Worm (Caenorhabditis elegans) whole organism, L4 larva: ENCODE data around the gene npr-43.
A peak's percentile ranks its signal among the peaks of the same experiment; 100 is the strongest.

ENCODE experiments used
- R02D3.7 ChIP-seq: fragments of 150-350 bp; sonication (generic microtip); optimal IDR thresholded peaks from 3 replicates; lab custom pipeline; 2014; ENCODE audit warnings: missing biosample characterization, missing genetic modification characterization
- T26A8.4 ChIP-seq: fragments of 200-800 bp; sonication (Bioruptor generic); IDR thresholded peaks from 2 replicates; pipeline ENCODE4 v1.3.6; 2022; ENCODE audit warnings: missing genetic modification characterization, missing compliant biosample characterization
- Y105C5A.15 ChIP-seq: fragments of 200-800 bp; sonication (Bioruptor generic); IDR thresholded peaks from 2 replicates; pipeline ENCODE4 v1.3.6; 2022; ENCODE audit warnings: missing genetic modification characterization, missing compliant biosample characterization
- Y48G9A.11 ChIP-seq: fragments of 200-800 bp; sonication (Bioruptor generic); IDR thresholded peaks from 2 replicates; pipeline ENCODE4 v1.3.6; 2022; ENCODE audit warnings: missing genetic modification reagents, missing genetic modification characterization, missing compliant biosample characterization
- Y75B8A.6 ChIP-seq: fragments of 200-800 bp; sonication (Bioruptor generic); IDR thresholded peaks from 2 replicates; pipeline ENCODE4 v1.3.6; 2022; ENCODE audit warnings: missing genetic modification reagents, missing genetic modification characterization, missing compliant biosample characterization
- aha-1 ChIP-seq: fragments of 150-350 bp; peaks from one replicate; lab custom pipeline; 2014; ENCODE audit warnings: missing biosample characterization, missing genetic modification characterization
- ama-1 ChIP-seq: fragments of 150-350 bp; optimal IDR thresholded peaks from 2 replicates; lab custom pipeline; 2014; ENCODE audit warnings: inconsistent platforms, mixed read lengths
- arid-1 ChIP-seq: fragments of 200-800 bp; sonication (Bioruptor generic); conservative IDR thresholded peaks from 2 replicates; pipeline ENCODE4 v1.3.6; 2022; ENCODE audit warnings: missing genetic modification reagents, missing genetic modification characterization, missing compliant biosample characterization
- ceh-82 ChIP-seq: sonication (generic microtip); optimal IDR thresholded peaks from 2 replicates; lab custom pipeline; 2017; ENCODE audit warnings: missing biosample characterization, missing genetic modification characterization
- cey-2 ChIP-seq: sonication (generic microtip); optimal IDR thresholded peaks from 3 replicates; lab custom pipeline; 2017; ENCODE audit warnings: missing genetic modification characterization, mild to moderate bottlenecking, missing compliant biosample characterization, antibody characterized with exemption, borderline replicate concordance; ENCODE audit not compliant: insufficient read depth
- ctbp-1 ChIP-seq: fragments of 200-800 bp; sonication (Bioruptor generic); IDR thresholded peaks from 2 replicates; pipeline ENCODE4 v1.3.6; 2022; ENCODE audit warnings: missing genetic modification reagents, missing genetic modification characterization, missing compliant biosample characterization
- daf-16 ChIP-seq, 3 experiments: sonication (generic microtip); optimal IDR thresholded peaks; 2 replicates each; lab custom pipeline; 2016 to 2017; ENCODE audit warnings: missing genetic modification characterization in 3 of 3, missing genetic modification reagents in 3 of 3, mild to moderate bottlenecking in 2 of 3, missing compliant biosample characterization in 2 of 3, missing biosample characterization in 1 of 3, moderate library complexity in 1 of 3
- dmd-8 ChIP-seq: fragments of 200-800 bp; sonication (Bioruptor generic); IDR thresholded peaks from 2 replicates; pipeline ENCODE4 v1.3.6; 2022; ENCODE audit warnings: missing genetic modification characterization, missing compliant biosample characterization
- dve-1 ChIP-seq: sonication (generic microtip); optimal IDR thresholded peaks from 2 replicates; lab custom pipeline; 2017; ENCODE audit warnings: antibody characterized with exemption, mild to moderate bottlenecking, missing genetic modification characterization, missing compliant biosample characterization; ENCODE audit not compliant: insufficient read depth
- egl-43 ChIP-seq: fragments of 200-800 bp; sonication (Bioruptor generic); IDR thresholded peaks from 2 replicates; pipeline ENCODE4 v1.3.6; 2022; ENCODE audit warnings: missing genetic modification reagents, missing genetic modification characterization, missing compliant biosample characterization
- fos-1 ChIP-seq: fragments of 150-350 bp; optimal IDR thresholded peaks from 2 replicates; lab custom pipeline; 2014; ENCODE audit warnings: missing biosample characterization, missing genetic modification characterization
- hlh-11 ChIP-seq: fragments of 200-800 bp; sonication (Bioruptor generic); optimal IDR thresholded peaks from 2 replicates; lab custom pipeline; 2018; ENCODE audit warnings: mild to moderate bottlenecking, missing genetic modification characterization, missing compliant biosample characterization
- lin-38 ChIP-seq: fragments of 200-800 bp; sonication (Bioruptor generic); IDR thresholded peaks from 2 replicates; pipeline ENCODE4 v1.3.6; 2022; ENCODE audit warnings: missing genetic modification reagents, missing genetic modification characterization, missing compliant biosample characterization
- lsy-2 ChIP-seq, 2 experiments: fragments of 150-350 bp in 1 of 2; sonication (generic microtip) in 1 of 2; optimal IDR thresholded peaks; 2 replicates each; lab custom pipeline; 2014 to 2017; ENCODE audit warnings: missing biosample characterization in 2 of 2, missing genetic modification characterization in 2 of 2
- mep-1 ChIP-seq: fragments of 150-350 bp; sonication (generic microtip); optimal IDR thresholded peaks from 3 replicates; lab custom pipeline; 2014; ENCODE audit warnings: missing biosample characterization, missing genetic modification characterization
- mxl-2 ChIP-seq: fragments of 200-800 bp; sonication (Bioruptor generic); conservative IDR thresholded peaks from 2 replicates; pipeline ENCODE4 v1.3.6; 2022; ENCODE audit warnings: missing genetic modification reagents, missing genetic modification characterization, missing compliant biosample characterization
- nhr-102 ChIP-seq: sonication (generic microtip); optimal IDR thresholded peaks from 2 replicates; lab custom pipeline; 2016; ENCODE audit warnings: mild to moderate bottlenecking, missing genetic modification characterization, moderate library complexity, missing compliant biosample characterization
- nhr-111 ChIP-seq: fragments of 200-800 bp; sonication (Bioruptor generic); optimal IDR thresholded peaks from 2 replicates; lab custom pipeline; 2018; ENCODE audit warnings: mild to moderate bottlenecking, missing genetic modification characterization, missing compliant biosample characterization
- pha-4 ChIP-seq, 2 experiments: fragments of 150-350 bp in 1 of 2; fragments of 200-800 bp in 1 of 2; sonication (Bioruptor generic) in 1 of 2; IDR thresholded peaks in 1 of 2; optimal IDR thresholded peaks in 1 of 2; 2 replicates each; pipeline versions ENCODE4 v1.3.6 to Lab custom; 2014 to 2022; ENCODE audit warnings: missing genetic modification characterization in 2 of 2, missing genetic modification reagents in 2 of 2, missing biosample characterization in 1 of 2, missing compliant biosample characterization in 1 of 2
- php-3 ChIP-seq: fragments of 200-800 bp; sonication (Bioruptor generic); IDR thresholded peaks from 2 replicates; pipeline ENCODE4 v1.3.6; 2022; ENCODE audit warnings: missing genetic modification reagents, missing genetic modification characterization, missing compliant biosample characterization
- pqm-1 ChIP-seq: sonication (generic microtip); optimal IDR thresholded peaks from 2 replicates; lab custom pipeline; 2017; ENCODE audit warnings: missing biosample characterization, missing genetic modification characterization
- sdz-12 ChIP-seq: fragments of 200-800 bp; sonication (Bioruptor generic); optimal IDR thresholded peaks from 2 replicates; lab custom pipeline; 2018; ENCODE audit warnings: mild to moderate bottlenecking, missing genetic modification characterization, missing compliant biosample characterization
- unc-39 ChIP-seq: sonication (generic microtip); optimal IDR thresholded peaks from 2 replicates; lab custom pipeline; 2017; ENCODE audit warnings: missing biosample characterization, missing genetic modification characterization
- zag-1 ChIP-seq: fragments of 150-350 bp; optimal IDR thresholded peaks from 2 replicates; lab custom pipeline; 2014; ENCODE audit warnings: missing biosample characterization, missing genetic modification characterization
- zfp-2 ChIP-seq: sonication (generic microtip); optimal IDR thresholded peaks from 2 replicates; lab custom pipeline; 2016; ENCODE audit warnings: mild to moderate bottlenecking, missing genetic modification characterization, missing compliant biosample characterization
- zfp-3 ChIP-seq: fragments of 200-800 bp; sonication (Bioruptor generic); conservative IDR thresholded peaks from 2 replicates; pipeline ENCODE4 v1.3.6; 2022; ENCODE audit warnings: missing genetic modification reagents, missing genetic modification characterization, missing compliant biosample characterization
- zip-11 ChIP-seq: fragments of 200-800 bp; sonication (Bioruptor generic); IDR thresholded peaks from 2 replicates; pipeline ENCODE4 v1.3.6; 2022; ENCODE audit warnings: missing genetic modification characterization, missing compliant biosample characterization
- ztf-11 ChIP-seq: fragments of 150-350 bp; optimal IDR thresholded peaks from 2 replicates; lab custom pipeline; 2014; ENCODE audit warnings: missing biosample characterization, missing genetic modification characterization

npr-43 gene

DNA sequence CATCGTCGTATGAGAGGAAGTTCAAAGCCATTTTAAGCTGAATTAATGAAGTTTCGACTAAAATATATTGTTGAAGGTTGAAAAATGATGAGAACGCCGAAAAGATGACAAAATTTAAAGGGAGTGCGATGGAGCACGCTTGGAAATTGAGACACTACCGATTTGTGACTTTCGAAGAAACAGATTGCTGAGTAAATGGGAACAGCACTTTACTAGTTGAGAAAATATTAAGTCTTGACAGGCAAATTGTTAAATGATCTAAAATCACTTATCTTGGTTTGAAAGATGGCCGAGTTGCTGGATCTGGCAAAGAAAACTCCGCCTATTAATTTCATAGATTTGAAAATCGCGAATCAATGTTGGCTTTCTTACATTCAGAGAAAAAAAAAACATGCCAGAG lies 44.4 kb upstream of the npr-43 start, which contains the start of gene rpoa-12 (continued):
- no peak for TF ChIP-seq Y75B8A.6
- TF ChIP-seq dve-1 (tag; lab: Kevin White, UChicago): no peak
- no peak for TF ChIP-seq hlh-11 (tag; lab: Kevin White, UChicago)
- TF ChIP-seq ceh-82 (tag; lab: Kevin White, UChicago): no peak
- TF ChIP-seq zfp-3 (GFP tag; lab: Robert Waterston, UW): no peak
- no peak for TF ChIP-seq aha-1
- TF ChIP-seq R02D3.7: no peak
- no peak for TF ChIP-seq daf-16 (GFP tag; optimal IDR thresholded peaks at IDR 0.05; lab: Kevin White, UChicago)
- TF ChIP-seq daf-16 (tag; optimal IDR thresholded peaks at IDR 0.05; lab: Kevin White, UChicago): peak; percentile 17
- TF ChIP-seq dmd-8 (GFP tag; lab: Robert Waterston, UW): no peak
- no peak for TF ChIP-seq cey-2 (tag; lab: Kevin White, UChicago)
- peak in 1 of 2 experiments; percentile 42 for TF ChIP-seq lsy-2 (tag; optimal IDR thresholded peaks at IDR 0.05; lab: Kevin White, UChicago)
- no peak for TF ChIP-seq ztf-11 (tag; lab: Kevin White, UChicago)
- no peak for TF ChIP-seq fos-1 (tag; lab: Kevin White, UChicago)
- TF ChIP-seq zip-11 (GFP tag; lab: Robert Waterston, UW): no peak
- TF ChIP-seq unc-39 (tag; lab: Kevin White, UChicago): no peak
- TF ChIP-seq arid-1 (GFP tag; lab: Robert Waterston, UW): no peak
- TF ChIP-seq, all 104 proteins: peak for 11

DNA sequence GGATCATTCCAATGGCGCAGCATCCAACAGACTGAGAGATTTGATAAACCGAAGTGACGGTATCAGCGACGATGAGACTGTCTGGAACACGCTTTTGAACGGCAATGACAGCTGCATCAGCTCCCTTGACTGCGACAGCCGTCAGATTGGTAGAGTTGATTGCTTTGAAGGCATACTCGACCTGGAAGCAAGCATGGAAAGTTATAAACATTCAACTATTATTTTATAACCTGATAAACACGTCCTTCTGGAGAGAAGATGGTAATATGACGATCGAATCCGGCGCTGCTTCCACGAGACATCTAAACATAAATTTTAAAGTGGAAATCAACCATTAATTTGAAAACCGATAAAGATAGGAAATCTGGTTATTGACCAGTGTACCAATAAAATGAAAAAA lies 43.4 kb upstream of the npr-43 start, which contains the start of gene pas-1:
TSS of gene pas-1 (minus strand) at position 302 of the 400 bp plus-strand sequence.
- TF ChIP-seq T26A8.4 (GFP tag; lab: Robert Waterston, UW) (0 out of 2 replicates have a peak, but pooled peaks have one; percentile 48), Y105C5A.15 (0 out of 2 replicates have a peak, but pooled peaks have one; percentile 12), ctbp-1 (GFP tag; lab: Robert Waterston, UW) (no peak), arid-1 (GFP tag; lab: Robert Waterston, UW) (0 out of 2 replicates have a peak, but pooled peaks have one; percentile 6), nhr-111 (GFP tag; lab: Kevin White, UChicago) (no peak), Y48G9A.11 (GFP tag; lab: Robert Waterston, UW) (peak; percentile 15; the same call in 1 of the 2 replicates), aha-1 (peak; percentile 38), php-3 (GFP tag; lab: Robert Waterston, UW) (no peak), dmd-8 (GFP tag; lab: Robert Waterston, UW) (peak; percentile 74), zag-1 (no peak), egl-43 (GFP tag; lab: Robert Waterston, UW) (peak; percentile 54), lin-38 (GFP tag; lab: Robert Waterston, UW) (peak; percentile 60), nhr-102 (tag; lab: Kevin White, UChicago) (peak; percentile 29), pha-4 (GFP tag; IDR thresholded peaks at IDR 0.05; lab: Robert Waterston, UW) (0 out of 2 replicates have a peak, but pooled peaks have one; percentile 40), pha-4 (tag; optimal IDR thresholded peaks at IDR 0.05; lab: Kevin White, UChicago) (no peak), mxl-2 (GFP tag; lab: Robert Waterston, UW) (no peak), ama-1 (lab: Kevin White, UChicago) (peak; percentile 67)

- TF ChIP-seq lin-38 (GFP tag; lab: Robert Waterston, UW) (0 out of 2 replicates have a peak, but pooled peaks have one; percentile 44), pha-4 (GFP tag; IDR thresholded peaks at IDR 0.05; lab: Robert Waterston, UW) (peak; percentile 49; the same call in 1 of the 2 replicates), pha-4 (tag; optimal IDR thresholded peaks at IDR 0.05; lab: Kevin White, UChicago) (no peak), mep-1 (tag; lab: Kevin White, UChicago) (peak; percentile 36), zfp-2 (tag; lab: Kevin White, UChicago) (no peak), sdz-12 (GFP tag; lab: Kevin White, UChicago) (no peak), mxl-2 (GFP tag; lab: Robert Waterston, UW) (no peak), daf-16 (GFP tag; optimal IDR thresholded peaks at IDR 0.05; lab: Kevin White, UChicago) (no peak), daf-16 (tag; optimal IDR thresholded peaks at IDR 0.05; lab: Kevin White, UChicago) (peak; percentile 81), pqm-1 (tag; lab: Kevin White, UChicago) (peak; percentile 24)
Observed at ce11 chrV:14421325-14421724, 42.4 kb upstream of the npr-43 start, which contains the start of gene dhs-22. Gene dhs-22 (minus strand): TSS chrV:14421440.
